Worm (Caenorhabditis elegans) whole organism, L1 larva: ENCODE results near the gene F14D7.1.

Experiments used
- C16A3.4 ChIP-seq: fragments of 150-350 bp; optimal IDR thresholded peaks from 2 replicates; lab custom pipeline; 2014; ENCODE audit warnings: missing biosample characterization, missing genetic modification characterization
- Y116A8C.19 ChIP-seq: sonication (generic microtip); optimal IDR thresholded peaks from 2 replicates; lab custom pipeline; 2016; ENCODE audit warnings: missing compliant biosample characterization, missing genetic modification characterization, borderline replicate concordance
- aha-1 ChIP-seq: fragments of 150-350 bp; optimal IDR thresholded peaks from 2 replicates; lab custom pipeline; 2014; ENCODE audit warnings: missing biosample characterization, missing genetic modification characterization
- blmp-1 ChIP-seq: fragments of 150-350 bp; optimal IDR thresholded peaks from 2 replicates; lab custom pipeline; 2014; ENCODE audit warnings: missing biosample characterization, missing genetic modification characterization
- ceh-88 ChIP-seq: fragments of 200-800 bp; sonication (Bioruptor generic); IDR thresholded peaks from 2 replicates; pipeline ENCODE4 v1.3.6; 2022; ENCODE audit warnings: missing genetic modification characterization, missing compliant biosample characterization
- ces-1 ChIP-seq: fragments of 150-350 bp; optimal IDR thresholded peaks from 2 replicates; lab custom pipeline; 2014; ENCODE audit warnings: missing biosample characterization, missing genetic modification reagents, missing genetic modification characterization
- dsc-1 ChIP-seq: sonication (generic microtip); optimal IDR thresholded peaks from 2 replicates; lab custom pipeline; 2016; ENCODE audit warnings: mild to moderate bottlenecking, missing genetic modification characterization, missing compliant biosample characterization
- efl-1 ChIP-seq, 4 experiments: fragments of 150-350 bp; optimal IDR thresholded peaks in 3 of 4; peaks in 1 of 4; 1 replicate in 1 of 4; 2 replicates in 3 of 4; lab custom pipeline; 2014; ENCODE audit warnings: missing biosample characterization in 2 of 4, missing genetic modification characterization in 2 of 4, missing genetic modification reagents in 2 of 4
- efl-3 ChIP-seq: fragments of 200-800 bp; sonication (Bioruptor generic); optimal IDR thresholded peaks from 2 replicates; lab custom pipeline; 2018; ENCODE audit warnings: mild to moderate bottlenecking, missing genetic modification characterization, missing compliant biosample characterization
- egl-13 ChIP-seq: sonication (generic microtip); optimal IDR thresholded peaks from 2 replicates; lab custom pipeline; 2016; ENCODE audit warnings: missing genotype, missing genetic modification reagents, missing genetic modification characterization, missing compliant biosample characterization
- egl-27 ChIP-seq, 2 experiments: fragments of 150-350 bp in 1 of 2; sonication (generic microtip); optimal IDR thresholded peaks; 3 replicates each; lab custom pipeline; 2017 to 2018; ENCODE audit warnings: missing biosample characterization in 2 of 2, missing genetic modification characterization in 2 of 2, missing genetic modification reagents in 2 of 2
- elt-2 ChIP-seq: sonication (generic microtip); optimal IDR thresholded peaks from 2 replicates; lab custom pipeline; 2016; ENCODE audit warnings: missing genetic modification characterization, mild to moderate bottlenecking, inconsistent platforms, missing compliant biosample characterization, missing genetic modification reagents
- elt-3 ChIP-seq, 6 experiments: fragments of 150-350 bp in 1 of 6; sonication (generic microtip); optimal IDR thresholded peaks; 2 replicates each; lab custom pipeline; 2017 to 2018; ENCODE audit warnings: missing biosample characterization in 6 of 6, missing genetic modification characterization in 6 of 6, inconsistent platforms in 1 of 6
- ets-5 ChIP-seq: fragments of 200-800 bp; sonication (Bioruptor generic); IDR thresholded peaks from 2 replicates; pipeline ENCODE4 v1.3.6; 2022; ENCODE audit warnings: missing genetic modification characterization, missing compliant biosample characterization
- fkh-10 ChIP-seq: sonication (generic microtip); optimal IDR thresholded peaks from 2 replicates; lab custom pipeline; 2017; ENCODE audit warnings: missing biosample characterization, missing genetic modification reagents, missing genetic modification characterization
- grh-1 ChIP-seq: fragments of 200-800 bp; sonication (Bioruptor generic); IDR thresholded peaks from 2 replicates; pipeline ENCODE4 v1.3.6; 2022; ENCODE audit warnings: missing genetic modification reagents, missing genetic modification characterization, missing compliant biosample characterization
- hlh-17 ChIP-seq: fragments of 200-800 bp; sonication (Bioruptor generic); optimal IDR thresholded peaks from 2 replicates; lab custom pipeline; 2018; ENCODE audit warnings: missing genetic modification characterization, mild to moderate bottlenecking, missing compliant biosample characterization, moderate library complexity, borderline replicate concordance
- hpl-2 ChIP-seq: fragments of 150-350 bp; optimal IDR thresholded peaks from 2 replicates; lab custom pipeline; 2014; ENCODE audit warnings: missing biosample characterization, missing genetic modification reagents, missing genetic modification characterization
- irx-1 ChIP-seq: sonication (generic microtip); optimal IDR thresholded peaks from 2 replicates; lab custom pipeline; 2016; ENCODE audit warnings: missing genetic modification characterization, missing compliant biosample characterization
- isw-1 ChIP-seq: fragments of 200-800 bp; sonication (Bioruptor generic); IDR thresholded peaks from 2 replicates; pipeline ENCODE4 v1.3.6; 2022; ENCODE audit warnings: missing genetic modification characterization, missing compliant biosample characterization
- jun-1 ChIP-seq: fragments of 150-350 bp; optimal IDR thresholded peaks from 2 replicates; lab custom pipeline; 2014; ENCODE audit warnings: missing biosample characterization, missing genetic modification reagents, missing genetic modification characterization
- lin-14 ChIP-seq: fragments of 200-800 bp; sonication (Bioruptor generic); optimal IDR thresholded peaks from 2 replicates; lab custom pipeline; 2018; ENCODE audit warnings: mild to moderate bottlenecking, missing genetic modification characterization, moderate library complexity, missing compliant biosample characterization
- lin-35 ChIP-seq, 2 experiments: fragments of 150-350 bp; optimal IDR thresholded peaks; 2 replicates each; lab custom pipeline; 2014; ENCODE audit warnings: missing biosample characterization in 2 of 2, missing genetic modification characterization in 2 of 2, missing genetic modification reagents in 2 of 2
- lin-39 ChIP-seq: fragments of 150-350 bp; optimal IDR thresholded peaks from 2 replicates; lab custom pipeline; 2014; ENCODE audit warnings: missing biosample characterization, missing genetic modification reagents, missing genetic modification characterization
- lsy-2 ChIP-seq, 2 experiments: fragments of 150-350 bp; optimal IDR thresholded peaks; 2 replicates each; lab custom pipeline; 2014; ENCODE audit warnings: missing biosample characterization in 2 of 2, missing genetic modification characterization in 2 of 2
- mdl-1 ChIP-seq, 2 experiments: fragments of 150-350 bp; optimal IDR thresholded peaks; 2 replicates each; lab custom pipeline; 2014 to 2017; ENCODE audit warnings: missing biosample characterization in 2 of 2, missing genetic modification characterization in 2 of 2, inconsistent platforms in 1 of 2
- nhr-12 ChIP-seq: sonication (generic microtip); optimal IDR thresholded peaks from 2 replicates; lab custom pipeline; 2017; ENCODE audit warnings: missing biosample characterization, missing genetic modification characterization
- nhr-19 ChIP-seq: fragments of 200-800 bp; sonication (Bioruptor generic); conservative IDR thresholded peaks from 2 replicates; pipeline ENCODE4 v1.3.6; 2022; ENCODE audit warnings: missing genetic modification characterization, missing compliant biosample characterization
- nhr-20 ChIP-seq: sonication (generic microtip); optimal IDR thresholded peaks from 2 replicates; lab custom pipeline; 2016; ENCODE audit warnings: mild to moderate bottlenecking, missing genetic modification characterization, missing compliant biosample characterization
- nhr-237 ChIP-seq: fragments of 150-350 bp; optimal IDR thresholded peaks from 2 replicates; lab custom pipeline; 2014; ENCODE audit warnings: missing biosample characterization, missing genetic modification characterization
- nhr-28 ChIP-seq: fragments of 150-350 bp; optimal IDR thresholded peaks from 2 replicates; lab custom pipeline; 2014; ENCODE audit warnings: missing biosample characterization, missing genetic modification characterization
- nhr-71 ChIP-seq: sonication (generic microtip); optimal IDR thresholded peaks from 2 replicates; lab custom pipeline; 2016; ENCODE audit warnings: mild to moderate bottlenecking, missing genetic modification characterization, moderate library complexity, missing compliant biosample characterization
- nhr-85 ChIP-seq: sonication (generic microtip); peaks from one replicate; lab custom pipeline; 2016; ENCODE audit warnings: missing genetic modification characterization, inconsistent platforms, missing compliant biosample characterization
- pag-3 ChIP-seq: sonication (generic microtip); optimal IDR thresholded peaks from 2 replicates; lab custom pipeline; 2017; ENCODE audit warnings: missing genetic modification characterization, mild to moderate bottlenecking, missing compliant biosample characterization, antibody characterized with exemption, borderline replicate concordance; ENCODE audit not compliant: insufficient read depth
- pax-3 ChIP-seq: fragments of 200-800 bp; sonication (Bioruptor generic); optimal IDR thresholded peaks from 2 replicates; lab custom pipeline; 2018; ENCODE audit warnings: mild to moderate bottlenecking, missing genetic modification characterization, moderate library complexity, missing compliant biosample characterization
- rnt-1 ChIP-seq: sonication (generic microtip); optimal IDR thresholded peaks from 2 replicates; lab custom pipeline; 2016; ENCODE audit warnings: mild to moderate bottlenecking, missing genetic modification characterization, moderate library complexity, missing compliant biosample characterization
- snpc-4 ChIP-seq: fragments of 150-350 bp; optimal IDR thresholded peaks from 2 replicates; lab custom pipeline; 2014; ENCODE audit warnings: missing biosample characterization, missing genetic modification characterization
- snu-23 ChIP-seq: sonication (generic microtip); optimal IDR thresholded peaks from 2 replicates; lab custom pipeline; 2016; ENCODE audit warnings: missing genetic modification characterization, missing compliant biosample characterization
- sox-4 ChIP-seq: sonication (generic microtip); optimal IDR thresholded peaks from 2 replicates; lab custom pipeline; 2016; ENCODE audit warnings: missing genetic modification characterization, missing compliant biosample characterization
- sptf-1 ChIP-seq: fragments of 150-350 bp; optimal IDR thresholded peaks from 2 replicates; lab custom pipeline; 2014; ENCODE audit warnings: missing biosample characterization, missing genetic modification characterization
- tbx-2 ChIP-seq: sonication (generic microtip); optimal IDR thresholded peaks from 2 replicates; lab custom pipeline; 2016; ENCODE audit warnings: missing genetic modification characterization, missing compliant biosample characterization
- tlp-1 ChIP-seq: fragments of 150-350 bp; optimal IDR thresholded peaks from 2 replicates; lab custom pipeline; 2014; ENCODE audit warnings: missing biosample characterization, missing genetic modification characterization
- unc-130 ChIP-seq: fragments of 150-350 bp; optimal IDR thresholded peaks from 2 replicates; lab custom pipeline; 2017; ENCODE audit warnings: missing biosample characterization, missing genetic modification characterization, inconsistent platforms
- unc-62 ChIP-seq: fragments of 150-350 bp; optimal IDR thresholded peaks from 2 replicates; lab custom pipeline; 2014; ENCODE audit warnings: missing biosample characterization, missing genetic modification reagents, missing genetic modification characterization
- unc-86 ChIP-seq: sonication (generic microtip); optimal IDR thresholded peaks from 2 replicates; lab custom pipeline; 2016; ENCODE audit warnings: missing genetic modification characterization, missing compliant biosample characterization
- unc-98 ChIP-seq: fragments of 200-800 bp; sonication (Bioruptor generic); IDR thresholded peaks from 2 replicates; pipeline ENCODE4 v1.3.6; 2022; ENCODE audit warnings: missing genetic modification characterization, missing compliant biosample characterization
- vab-15 ChIP-seq: sonication (generic microtip); optimal IDR thresholded peaks from 2 replicates; lab custom pipeline; 2017; ENCODE audit warnings: missing genotype, mild to moderate bottlenecking, missing genetic modification characterization, missing compliant biosample characterization
- xbp-1 ChIP-seq: sonication (generic microtip); optimal IDR thresholded peaks from 2 replicates; lab custom pipeline; 2016; ENCODE audit warnings: missing genetic modification characterization, missing compliant biosample characterization
- zip-4 ChIP-seq: fragments of 200-800 bp; sonication (Bioruptor generic); optimal IDR thresholded peaks from 2 replicates; lab custom pipeline; 2018; ENCODE audit warnings: mild to moderate bottlenecking, missing genetic modification characterization, moderate library complexity, missing compliant biosample characterization
- ztf-11 ChIP-seq, 2 experiments: sonication (generic microtip); optimal IDR thresholded peaks; 2 replicates each; lab custom pipeline; 2016 to 2017; ENCODE audit warnings: missing genetic modification characterization in 2 of 2, missing biosample characterization in 1 of 2, missing compliant biosample characterization in 1 of 2

The F14D7.1 gene

ce11 chrV:14333116-14333515 lies 43.9 kb upstream of the F14D7.1 start, which contains the start of gene srm-4:
srm-4 (plus strand) TSS chrV:14333416.
- TF ChIP-seq nhr-12 (tag; lab: Kevin White, UChicago) (no peak), rnt-1 (no peak), irx-1 (no peak), unc-62 (no peak), ces-1 (GFP tag; lab: Kevin White, UChicago) (no peak), jun-1 (tag; lab: Kevin White, UChicago) (no peak), isw-1 (GFP tag; lab: Robert Waterston, UW) (no peak), aha-1 (tag; lab: Kevin White, UChicago) (no peak), fkh-10 (GFP tag; lab: Kevin White, UChicago) (no peak), C16A3.4 (tag; lab: Kevin White, UChicago) (no peak), nhr-19 (GFP tag; lab: Robert Waterston, UW) (no peak), sptf-1 (tag; lab: Kevin White, UChicago) (no peak), dsc-1 (tag; lab: Kevin White, UChicago) (no peak), tlp-1 (no peak), Y116A8C.19 (tag; lab: Kevin White, UChicago) (no peak), egl-27 (tag; optimal IDR thresholded peaks at IDR 0.05; lab: Kevin White, UChicago) (no peak), tbx-2 (no peak), pag-3 (tag; lab: Kevin White, UChicago) (no peak), pax-3 (tag; lab: Kevin White, UChicago) (no peak)

ce11 chrV:14331477-14331876 lies 42.2 kb upstream of the F14D7.1 start, which contains the start of gene F47B8.8:
F47B8.8 (plus strand) TSS chrV:14331733.
- TF ChIP-seq nhr-85 (tag; lab: Kevin White, UChicago) (peak; percentile 75), Y116A8C.19 (tag; lab: Kevin White, UChicago) (no peak), unc-86 (no peak), snu-23 (GFP tag; lab: Kevin White, UChicago) (peak; percentile 36), lin-35 (GFP tag; optimal IDR thresholded peaks at IDR 0.05; lab: Kevin White, UChicago) (no peak), rnt-1 (no peak), tlp-1 (no peak), nhr-71 (peak; percentile 5), xbp-1 (tag; lab: Kevin White, UChicago) (no peak), grh-1 (GFP tag; lab: Robert Waterston, UW) (peak; percentile 65), lin-14 (peak; percentile 55), hlh-17 (GFP tag; lab: Kevin White, UChicago) (no peak), mdl-1 (tag; optimal IDR thresholded peaks at IDR 0.05; lab: Kevin White, UChicago) (peak in 1 of 2 experiments; percentile 20), blmp-1 (peak; percentile 73), vab-15 (tag; lab: Kevin White, UChicago) (no peak), ets-5 (GFP tag; lab: Robert Waterston, UW) (no peak), nhr-19 (GFP tag; lab: Robert Waterston, UW) (no peak), unc-98 (GFP tag; lab: Robert Waterston, UW) (no peak), snpc-4 (tag; lab: Kevin White, UChicago) (no peak), sox-4 (no peak), lin-39 (tag; lab: Kevin White, UChicago) (no peak), egl-13 (no peak), unc-62 (no peak), ceh-88 (GFP tag; lab: Robert Waterston, UW) (no peak), elt-2 (tag; lab: Kevin White, UChicago) (no peak), jun-1 (tag; lab: Kevin White, UChicago) (no peak), nhr-28 (no peak), nhr-20 (tag; lab: Kevin White, UChicago) (no peak), fkh-10 (GFP tag; lab: Kevin White, UChicago) (no peak), ces-1 (GFP tag; lab: Kevin White, UChicago) (no peak), lsy-2 (tag; optimal IDR thresholded peaks at IDR 0.05; lab: Kevin White, UChicago) (no peak), ztf-11 (tag; optimal IDR thresholded peaks at IDR 0.05; lab: Kevin White, UChicago) (no peak), efl-1 (optimal IDR thresholded peaks at IDR 0.05; lab: Kevin White, UChicago) (no peak), efl-1 (GFP tag; optimal IDR thresholded peaks at IDR 0.05 in 1 of 2; lab: Kevin White, UChicago) (no peak), elt-3 (tag; optimal IDR thresholded peaks at IDR 0.05; lab: Kevin White, UChicago) (peak in 1 of 6 experiments; percentile 58), nhr-237 (tag; lab: Kevin White, UChicago) (no peak), C16A3.4 (tag; lab: Kevin White, UChicago) (no peak), hpl-2 (no peak), efl-3 (GFP tag; lab: Kevin White, UChicago) (no peak), zip-4 (GFP tag; lab: Kevin White, UChicago) (no peak), unc-130 (tag; lab: Kevin White, UChicago) (no peak)
